Worm (Caenorhabditis elegans) whole organism, midembryonic: ENCODE data around the gene C15C8.5.

ENCODE experiments used
- T22C8.4 ChIP-seq: fragments of 200-800 bp; sonication (Bioruptor generic); IDR thresholded peaks from 2 replicates; pipeline ENCODE4 v1.3.6; 2022; ENCODE audit warnings: missing genetic modification characterization, missing compliant biosample characterization
- cog-1 ChIP-seq: sonication (generic microtip); optimal IDR thresholded peaks from 2 replicates; lab custom pipeline; 2016; ENCODE audit warnings: missing genetic modification characterization, missing compliant biosample characterization
- flt-1 ChIP-seq: fragments of 200-800 bp; sonication (Bioruptor generic); IDR thresholded peaks from 2 replicates; pipeline ENCODE4 v1.3.6; 2022; ENCODE audit warnings: missing genetic modification characterization, missing compliant biosample characterization
- klf-2 ChIP-seq: fragments of 200-800 bp; sonication (Bioruptor generic); conservative IDR thresholded peaks from 2 replicates; pipeline ENCODE4 v1.3.6; 2022; ENCODE audit warnings: missing genetic modification reagents, missing genetic modification characterization, missing compliant biosample characterization
- med-1 ChIP-seq: sonication (generic microtip); optimal IDR thresholded peaks from 2 replicates; lab custom pipeline; 2017; ENCODE audit warnings: missing genetic modification characterization, mild to moderate bottlenecking, missing compliant biosample characterization, antibody characterized with exemption, missing genetic modification reagents; ENCODE audit not compliant: insufficient read depth
- ref-1 ChIP-seq: fragments of 200-800 bp; sonication (Bioruptor generic); conservative IDR thresholded peaks from 2 replicates; pipeline ENCODE4 v1.3.6; 2022; ENCODE audit warnings: missing genetic modification reagents, missing genetic modification characterization, missing compliant biosample characterization
- tab-1 ChIP-seq: fragments of 200-800 bp; sonication (Bioruptor generic); IDR thresholded peaks from 2 replicates; pipeline ENCODE4 v1.3.6; 2022; ENCODE audit warnings: missing genetic modification characterization, missing compliant biosample characterization
- ztf-23 ChIP-seq: fragments of 200-800 bp; sonication (Bioruptor generic); IDR thresholded peaks from 2 replicates; pipeline ENCODE4 v1.3.6; 2022; ENCODE audit warnings: missing genetic modification reagents, missing genetic modification characterization, missing compliant biosample characterization
- ztf-29 ChIP-seq: fragments of 200-800 bp; sonication (Bioruptor generic); IDR thresholded peaks from 2 replicates; pipeline ENCODE4 v1.3.6; 2022; ENCODE audit warnings: missing genetic modification reagents, missing genetic modification characterization, missing compliant biosample characterization

DNA sequence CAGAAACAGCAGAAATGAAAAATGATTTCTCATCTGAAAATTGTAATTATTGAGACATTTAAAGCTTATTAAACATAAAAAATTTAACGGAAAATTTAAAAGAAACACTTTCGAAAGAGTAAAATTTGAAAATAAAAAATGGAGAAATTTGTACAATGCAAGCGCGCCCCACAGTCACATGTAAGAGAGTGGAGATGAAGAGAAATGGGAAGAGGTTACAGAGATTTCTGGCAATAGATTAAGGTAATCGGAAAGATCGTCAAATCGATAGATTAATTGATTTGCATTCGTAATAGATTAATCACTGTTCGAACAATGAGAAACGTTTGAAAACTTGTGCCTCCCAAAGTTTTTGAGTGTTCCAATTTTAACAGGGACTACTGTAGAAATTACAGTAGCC, 376 bp upstream of the C15C8.5 start, which contains the start of gene C15C8.4:
- TF ChIP-seq ztf-23 (GFP tag; lab: Robert Waterston, UW) (no peak), med-1 (no peak), flt-1 (GFP tag; lab: Robert Waterston, UW) (no peak), klf-2 (GFP tag; lab: Robert Waterston, UW) (no peak), ztf-29 (GFP tag; lab: Robert Waterston, UW) (no peak), cog-1 (tag; lab: Kevin White, UChicago) (no peak), T22C8.4 (GFP tag; lab: Robert Waterston, UW) (no peak), ref-1 (GFP tag; lab: Robert Waterston, UW) (no peak), tab-1 (GFP tag; lab: Robert Waterston, UW) (no peak)
